Worm (Caenorhabditis elegans) whole organism, L1 larva: ENCODE measurements around the gene F59B1.4.
"Not testable (repeated sequence)": the region's sequence is repeated elsewhere in the genome, so short reads cannot be mapped to it uniquely, and the experiment has no call there.

Experiments used
- C04F5.9 ChIP-seq: sonication (generic microtip); optimal IDR thresholded peaks from 2 replicates; lab custom pipeline; 2016; ENCODE audit warnings: missing genetic modification characterization, missing compliant biosample characterization
- C34B4.2 ChIP-seq: sonication (generic microtip); optimal IDR thresholded peaks from 2 replicates; lab custom pipeline; 2017; ENCODE audit warnings: mild to moderate bottlenecking, missing genetic modification characterization, missing compliant biosample characterization
- alr-1 ChIP-seq: fragments of 200-800 bp; sonication (Bioruptor generic); optimal IDR thresholded peaks from 2 replicates; lab custom pipeline; 2018; ENCODE audit warnings: borderline replicate concordance, mild to moderate bottlenecking, missing genetic modification characterization, missing compliant biosample characterization
- aly-2 ChIP-seq: fragments of 150-350 bp; optimal IDR thresholded peaks from 2 replicates; lab custom pipeline; 2014; ENCODE audit warnings: missing biosample characterization, missing genetic modification characterization
- ceh-8 ChIP-seq: fragments of 200-800 bp; sonication (Bioruptor generic); optimal IDR thresholded peaks from 2 replicates; lab custom pipeline; 2018; ENCODE audit warnings: mild to moderate bottlenecking, missing genetic modification characterization, moderate library complexity, missing compliant biosample characterization
- ceh-88 ChIP-seq: fragments of 200-800 bp; sonication (Bioruptor generic); IDR thresholded peaks from 2 replicates; pipeline ENCODE4 v1.3.6; 2022; ENCODE audit warnings: missing genetic modification characterization, missing compliant biosample characterization
- ceh-90 ChIP-seq: sonication (generic microtip); optimal IDR thresholded peaks from 2 replicates; lab custom pipeline; 2016; ENCODE audit warnings: missing genetic modification characterization, missing compliant biosample characterization
- ces-1 ChIP-seq: fragments of 150-350 bp; optimal IDR thresholded peaks from 2 replicates; lab custom pipeline; 2014; ENCODE audit warnings: missing biosample characterization, missing genetic modification reagents, missing genetic modification characterization
- egl-27 ChIP-seq, 2 experiments: fragments of 150-350 bp in 1 of 2; sonication (generic microtip); optimal IDR thresholded peaks; 3 replicates each; lab custom pipeline; 2017 to 2018; ENCODE audit warnings: missing biosample characterization in 2 of 2, missing genetic modification characterization in 2 of 2, missing genetic modification reagents in 2 of 2
- ets-5 ChIP-seq: fragments of 200-800 bp; sonication (Bioruptor generic); IDR thresholded peaks from 2 replicates; pipeline ENCODE4 v1.3.6; 2022; ENCODE audit warnings: missing genetic modification characterization, missing compliant biosample characterization
- fkh-10 ChIP-seq: sonication (generic microtip); optimal IDR thresholded peaks from 2 replicates; lab custom pipeline; 2017; ENCODE audit warnings: missing biosample characterization, missing genetic modification reagents, missing genetic modification characterization
- fkh-8 ChIP-seq: sonication (generic microtip); optimal IDR thresholded peaks from 2 replicates; lab custom pipeline; 2016; ENCODE audit warnings: mild to moderate bottlenecking, missing genetic modification characterization, missing compliant biosample characterization
- hlh-17 ChIP-seq: fragments of 200-800 bp; sonication (Bioruptor generic); optimal IDR thresholded peaks from 2 replicates; lab custom pipeline; 2018; ENCODE audit warnings: missing genetic modification characterization, mild to moderate bottlenecking, missing compliant biosample characterization, moderate library complexity, borderline replicate concordance
- hpl-2 ChIP-seq: fragments of 150-350 bp; optimal IDR thresholded peaks from 2 replicates; lab custom pipeline; 2014; ENCODE audit warnings: missing biosample characterization, missing genetic modification reagents, missing genetic modification characterization
- lin-15B ChIP-seq: fragments of 150-350 bp; sonication (generic microtip); optimal IDR thresholded peaks from 3 replicates; lab custom pipeline; 2014; ENCODE audit warnings: missing biosample characterization, missing genetic modification characterization
- lir-3 ChIP-seq: sonication (generic microtip); optimal IDR thresholded peaks from 2 replicates; lab custom pipeline; 2016; ENCODE audit warnings: mild to moderate bottlenecking, missing genetic modification characterization, moderate library complexity, missing compliant biosample characterization; ENCODE audit not compliant: poor library complexity
- lsy-2 ChIP-seq, 2 experiments: fragments of 150-350 bp; optimal IDR thresholded peaks; 2 replicates each; lab custom pipeline; 2014; ENCODE audit warnings: missing biosample characterization in 2 of 2, missing genetic modification characterization in 2 of 2
- mef-2 ChIP-seq: fragments of 150-350 bp; optimal IDR thresholded peaks from 2 replicates; lab custom pipeline; 2014; ENCODE audit warnings: missing biosample characterization, missing genetic modification characterization
- nhr-19 ChIP-seq: fragments of 200-800 bp; sonication (Bioruptor generic); conservative IDR thresholded peaks from 2 replicates; pipeline ENCODE4 v1.3.6; 2022; ENCODE audit warnings: missing genetic modification characterization, missing compliant biosample characterization
- nhr-20 ChIP-seq: sonication (generic microtip); optimal IDR thresholded peaks from 2 replicates; lab custom pipeline; 2016; ENCODE audit warnings: mild to moderate bottlenecking, missing genetic modification characterization, missing compliant biosample characterization
- nhr-237 ChIP-seq: fragments of 150-350 bp; optimal IDR thresholded peaks from 2 replicates; lab custom pipeline; 2014; ENCODE audit warnings: missing biosample characterization, missing genetic modification characterization
- nhr-28 ChIP-seq: fragments of 150-350 bp; optimal IDR thresholded peaks from 2 replicates; lab custom pipeline; 2014; ENCODE audit warnings: missing biosample characterization, missing genetic modification characterization
- nhr-47 ChIP-seq: sonication (generic microtip); optimal IDR thresholded peaks from 2 replicates; lab custom pipeline; 2016; ENCODE audit warnings: mild to moderate bottlenecking, missing genetic modification characterization, moderate library complexity, missing compliant biosample characterization
- nhr-77 ChIP-seq: fragments of 150-350 bp; optimal IDR thresholded peaks from 2 replicates; lab custom pipeline; 2014; ENCODE audit warnings: missing biosample characterization, missing genetic modification characterization
- rnt-1 ChIP-seq: sonication (generic microtip); optimal IDR thresholded peaks from 2 replicates; lab custom pipeline; 2016; ENCODE audit warnings: mild to moderate bottlenecking, missing genetic modification characterization, moderate library complexity, missing compliant biosample characterization
- skn-1 ChIP-seq: fragments of 150-350 bp; optimal IDR thresholded peaks from 2 replicates; lab custom pipeline; 2014; ENCODE audit warnings: missing biosample characterization, missing genetic modification characterization
- snpc-4 ChIP-seq: fragments of 150-350 bp; optimal IDR thresholded peaks from 2 replicates; lab custom pipeline; 2014; ENCODE audit warnings: missing biosample characterization, missing genetic modification characterization
- sox-4 ChIP-seq: sonication (generic microtip); optimal IDR thresholded peaks from 2 replicates; lab custom pipeline; 2016; ENCODE audit warnings: missing genetic modification characterization, missing compliant biosample characterization
- tbx-2 ChIP-seq: sonication (generic microtip); optimal IDR thresholded peaks from 2 replicates; lab custom pipeline; 2016; ENCODE audit warnings: missing genetic modification characterization, missing compliant biosample characterization
- unc-130 ChIP-seq: fragments of 150-350 bp; optimal IDR thresholded peaks from 2 replicates; lab custom pipeline; 2017; ENCODE audit warnings: missing biosample characterization, missing genetic modification characterization, inconsistent platforms
- unc-30 ChIP-seq: sonication (generic microtip); optimal IDR thresholded peaks from 2 replicates; lab custom pipeline; 2017; ENCODE audit warnings: missing biosample characterization, missing genetic modification characterization
- xbp-1 ChIP-seq: sonication (generic microtip); optimal IDR thresholded peaks from 2 replicates; lab custom pipeline; 2016; ENCODE audit warnings: missing genetic modification characterization, missing compliant biosample characterization
- zag-1 ChIP-seq: fragments of 150-350 bp; optimal IDR thresholded peaks from 2 replicates; lab custom pipeline; 2014; ENCODE audit warnings: missing biosample characterization, missing genetic modification characterization
- ztf-4 ChIP-seq: fragments of 150-350 bp; optimal IDR thresholded peaks from 2 replicates; lab custom pipeline; 2014; ENCODE audit warnings: missing biosample characterization, missing genetic modification characterization

Gene F59B1.4

ce11 chrV:3605325-3605724 lies 21.5 kb downstream of the F59B1.4 start, which contains the start of gene T22F3.8:
TSS of gene T22F3.8 (minus strand) at chrV:3605425.
- TF ChIP-seq aly-2 (tag; lab: Kevin White, UChicago) (no peak), hpl-2 (GFP tag; lab: Kevin White, UChicago) (no peak), C04F5.9 (tag; lab: Kevin White, UChicago) (no peak), nhr-77 (no peak), nhr-47 (no peak), ceh-90 (tag; lab: Kevin White, UChicago) (no peak), nhr-19 (GFP tag; lab: Robert Waterston, UW) (no peak), rnt-1 (tag; lab: Kevin White, UChicago) (no peak), ces-1 (GFP tag; lab: Kevin White, UChicago) (no peak), nhr-28 (tag; lab: Kevin White, UChicago) (no peak)
- TF ChIP-seq, all 84 proteins: peak for 0

ce11 chrV:3600570-3600969 lies 26.3 kb downstream of the F59B1.4 start, which contains the start of gene T22F3.7:
TSS of gene T22F3.7 (minus strand) at chrV:3600670.
- TF ChIP-seq egl-27 (tag; optimal IDR thresholded peaks at IDR 0.05; lab: Kevin White, UChicago) = no peak
- no peak for TF ChIP-seq unc-30 (tag; lab: Kevin White, UChicago)
- TF ChIP-seq, all 84 proteins: peak for 0

ce11 chrV:3597052-3597451 lies 29.8 kb downstream of the F59B1.4 start, which contains the start of gene srh-212:
TSS of gene srh-212 (minus strand) at chrV:3597152.
- TF ChIP-seq tbx-2 (tag; lab: Kevin White, UChicago); mef-2 (tag; lab: Kevin White, UChicago); xbp-1: not testable (repeated sequence)

- TF ChIP-seq lsy-2 (tag; optimal IDR thresholded peaks at IDR 0.05; lab: Kevin White, UChicago) (no peak), ets-5 (GFP tag; lab: Robert Waterston, UW) (no peak), unc-130 (tag; lab: Kevin White, UChicago) (no peak), sox-4 (tag; lab: Kevin White, UChicago) (no peak), nhr-47 (no peak), ceh-88 (GFP tag; lab: Robert Waterston, UW) (no peak), nhr-237 (tag; lab: Kevin White, UChicago) (no peak), ceh-90 (tag; lab: Kevin White, UChicago) (no peak), alr-1 (no peak), zag-1 (no peak), unc-30 (tag; lab: Kevin White, UChicago) (no peak), hlh-17 (GFP tag; lab: Kevin White, UChicago) (no peak), lir-3 (tag; lab: Kevin White, UChicago) (no peak), rnt-1 (tag; lab: Kevin White, UChicago) (no peak), nhr-20 (tag; lab: Kevin White, UChicago) (no peak), fkh-8 (tag; lab: Kevin White, UChicago) (no peak), mef-2 (tag; lab: Kevin White, UChicago) (no peak), ztf-4 (tag; lab: Kevin White, UChicago) (no peak)
- TF ChIP-seq, all 84 proteins: peak for 0
Measured at ce11 chrV:3594936-3595335, 31.9 kb downstream of the F59B1.4 start, which contains the start of gene srh-213. TSS of gene srh-213 (minus strand) at chrV:3595036.

- no peak for TF ChIP-seq C34B4.2
- no peak for TF ChIP-seq xbp-1
- TF ChIP-seq lin-15B (tag; lab: Kevin White, UChicago) = no peak
- TF ChIP-seq ceh-8 (GFP tag; lab: Kevin White, UChicago) = no peak
- TF ChIP-seq snpc-4 (tag; lab: Kevin White, UChicago) = no peak
- TF ChIP-seq skn-1 (tag; lab: Kevin White, UChicago) = no peak
- no peak for TF ChIP-seq ceh-88 (GFP tag; lab: Robert Waterston, UW)
- no peak for TF ChIP-seq fkh-10 (GFP tag; lab: Kevin White, UChicago)
Measured at ce11 chrV:3592099-3592498, 34.7 kb downstream of the F59B1.4 start, which contains the start of gene T22F3.12. TSS of gene T22F3.12 (minus strand) at chrV:3592199.
